Worm (Caenorhabditis elegans): ENCODE results near the gene dpy-30.
A peak's percentile ranks its signal among the peaks of the same experiment; 100 is the strongest.

Gene dpy-30

DNA sequence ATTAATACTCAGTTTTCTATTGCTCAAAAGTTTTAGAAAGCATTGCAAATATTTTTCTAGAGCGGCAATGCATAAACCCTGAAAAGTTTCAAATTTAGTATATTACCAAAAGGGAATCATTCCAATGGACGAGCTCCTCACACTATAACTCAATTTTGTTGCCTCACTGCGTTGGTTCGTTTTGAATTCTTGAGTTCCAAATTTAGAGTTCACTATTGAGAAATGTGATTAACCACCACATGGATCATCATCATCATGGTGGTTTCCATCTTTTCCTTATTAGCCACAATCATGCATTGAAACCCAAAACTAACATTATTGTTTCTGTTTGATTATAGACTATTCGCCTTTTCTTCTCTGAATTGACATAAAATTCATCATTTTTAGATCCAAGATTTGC, 18.6 kb downstream of the dpy-30 start:
- TF ChIP-seq ama-1 (optimal IDR thresholded peaks at IDR 0.05): no peak
- TF ChIP-seq unc-42 (tag; optimal IDR thresholded peaks at IDR 0.05): peak; percentile 87

DNA sequence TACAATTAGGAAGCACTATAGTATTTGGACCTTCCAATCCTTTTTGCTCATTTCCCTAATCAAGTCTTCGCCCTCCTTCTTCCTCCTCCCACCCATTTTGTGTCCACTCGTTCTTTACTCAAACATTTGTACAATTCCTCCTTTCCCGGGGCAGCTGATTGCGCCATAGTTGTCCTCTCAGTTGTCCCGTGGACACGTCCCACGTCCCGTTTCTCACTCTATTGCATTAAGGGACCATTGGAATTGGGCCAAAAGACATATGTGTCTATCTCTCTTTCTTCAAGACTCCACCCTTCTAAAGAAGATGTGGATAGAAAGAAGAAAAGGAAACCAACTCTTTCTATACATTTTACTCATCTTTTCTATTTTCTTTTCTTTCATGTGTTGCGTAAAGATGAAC, 19.8 kb downstream of the dpy-30 start:
- no peak for TF ChIP-seq fkh-6 (tag; optimal IDR thresholded peaks at IDR 0.05)
- no peak for TF ChIP-seq unc-86 (tag; optimal IDR thresholded peaks at IDR 0.05)
- no peak for TF ChIP-seq rnt-1 (tag; optimal IDR thresholded peaks at IDR 0.05)
- no peak for TF ChIP-seq ceh-24 (tag; optimal IDR thresholded peaks at IDR 0.05)
- no peak for TF ChIP-seq Y22D7AL.16 (tag; optimal IDR thresholded peaks at IDR 0.05)
- no peak for TF ChIP-seq lim-6 (tag; optimal IDR thresholded peaks at IDR 0.05)
- no peak for TF ChIP-seq pat-9 (tag; optimal IDR thresholded peaks at IDR 0.05)
- no peak for TF ChIP-seq zip-5 (tag; optimal IDR thresholded peaks at IDR 0.05)
- no peak for TF ChIP-seq nhr-11 (tag; optimal IDR thresholded peaks at IDR 0.05)
- peak; percentile 95 for TF ChIP-seq unc-42 (tag; optimal IDR thresholded peaks at IDR 0.05)
- no peak for TF ChIP-seq pha-4 (tag; optimal IDR thresholded peaks at IDR 0.05)
- no peak for TF ChIP-seq tbx-2 (tag; optimal IDR thresholded peaks at IDR 0.05)
- peak; percentile 65 for TF ChIP-seq ceh-31 (tag; optimal IDR thresholded peaks at IDR 0.05)
- no peak for TF ChIP-seq unc-3 (GFP tag; conservative IDR thresholded peaks at IDR 0.05)
- no peak for TF ChIP-seq unc-3 (tag; optimal IDR thresholded peaks at IDR 0.05)
- no peak for TF ChIP-seq ceh-9 (tag; optimal IDR thresholded peaks at IDR 0.05)
- TF ChIP-seq ztf-16 (tag; optimal IDR thresholded peaks at IDR 0.05): no peak
- no peak for TF ChIP-seq ceh-19 (GFP tag; optimal IDR thresholded peaks at IDR 0.05)
- TF ChIP-seq ceh-22 (tag; optimal IDR thresholded peaks at IDR 0.05): no peak

DNA sequence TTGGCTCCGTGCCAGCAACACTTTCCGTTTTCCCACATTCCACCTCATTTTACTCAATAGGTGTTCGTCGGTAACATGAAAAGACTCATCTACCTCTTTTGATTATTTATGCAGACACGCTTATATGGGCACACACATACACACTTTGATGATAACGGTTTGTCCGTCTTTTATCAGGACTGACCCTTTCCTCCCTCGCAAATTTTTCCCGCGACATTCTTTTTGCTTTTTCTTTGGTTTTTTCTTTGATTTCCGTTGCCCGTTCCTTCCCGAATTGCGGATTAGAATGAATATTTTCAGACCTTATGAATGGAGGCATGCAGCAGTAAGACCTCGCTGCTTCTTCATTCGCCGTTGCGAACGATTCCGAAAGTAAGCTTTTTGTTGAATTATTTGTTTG, 21.7 kb downstream of the dpy-30 start, which contains the start of gene vab-8:
vab-8 (plus strand) TSS at position 301 of the 400 bp plus-strand sequence.
- TF ChIP-seq sox-2 (GFP tag; IDR thresholded peaks at IDR 0.05): no peak
- TF ChIP-seq tbx-7 (tag; optimal IDR thresholded peaks at IDR 0.05): no peak
- no peak for TF ChIP-seq F13H6.1 (tag; optimal IDR thresholded peaks at IDR 0.05)
- TF ChIP-seq ceh-18 (tag; optimal IDR thresholded peaks at IDR 0.05): no peak
- no peak for TF ChIP-seq madf-2 (tag; optimal IDR thresholded peaks at IDR 0.05)
- TF ChIP-seq sdc-2 (tag; optimal IDR thresholded peaks at IDR 0.05): no peak
- TF ChIP-seq ceh-31 (tag; optimal IDR thresholded peaks at IDR 0.05): no peak
- peak; percentile 26 for TF ChIP-seq elt-2 (tag; optimal IDR thresholded peaks at IDR 0.05)
- TF ChIP-seq ztf-16 (tag; optimal IDR thresholded peaks at IDR 0.05): no peak

DNA sequence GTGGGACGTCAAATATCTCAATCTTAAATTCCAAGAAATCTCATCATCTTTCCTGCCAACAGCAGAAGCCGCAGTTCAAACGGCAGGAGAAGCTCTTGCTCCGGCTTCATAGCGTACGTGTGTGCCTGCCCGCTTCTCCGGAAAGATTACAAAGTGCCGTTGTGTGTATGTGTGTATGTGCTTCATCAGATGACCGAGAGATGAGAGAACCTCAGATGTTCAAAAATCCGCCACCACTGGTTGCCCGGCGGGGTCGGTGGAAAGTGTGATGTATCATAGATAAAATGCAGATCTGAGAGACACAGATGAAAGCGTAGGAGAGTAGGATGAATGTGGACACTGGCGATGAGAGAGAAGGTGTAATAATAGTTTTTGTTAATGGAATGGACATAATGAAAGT, 42.1 kb downstream of the dpy-30 start:
- no peak for TF ChIP-seq unc-86 (tag; optimal IDR thresholded peaks at IDR 0.05)
- no peak for TF ChIP-seq madf-2 (tag; optimal IDR thresholded peaks at IDR 0.05)
- TF ChIP-seq che-1 (tag; optimal IDR thresholded peaks at IDR 0.05): no peak
- no peak for TF ChIP-seq dmd-4 (tag; optimal IDR thresholded peaks at IDR 0.05; ENCODE audit: borderline replicate concordance)
- TF ChIP-seq gmeb-2 (tag; optimal IDR thresholded peaks at IDR 0.05): no peak
- TF ChIP-seq fax-1 (tag; optimal IDR thresholded peaks at IDR 0.05): no peak
- TF ChIP-seq ceh-45 (GFP tag; IDR thresholded peaks at IDR 0.05): no peak
- TF ChIP-seq C08G9.2 (tag; optimal IDR thresholded peaks at IDR 0.05): no peak
- TF ChIP-seq unc-3 (GFP tag; conservative IDR thresholded peaks at IDR 0.05): no peak
- TF ChIP-seq unc-3 (tag; optimal IDR thresholded peaks at IDR 0.05): no peak
- TF ChIP-seq sox-2 (GFP tag; IDR thresholded peaks at IDR 0.05): no peak
- TF ChIP-seq unc-42 (tag; optimal IDR thresholded peaks at IDR 0.05): no peak
- TF ChIP-seq ceh-9 (tag; optimal IDR thresholded peaks at IDR 0.05): no peak
- TF ChIP-seq ahr-1 (tag; optimal IDR thresholded peaks at IDR 0.05): no peak
- TF ChIP-seq ets-4 (tag; optimal IDR thresholded peaks at IDR 0.05): no peak
- TF ChIP-seq C38D4.7 (GFP tag; optimal IDR thresholded peaks at IDR 0.05): no peak
- no peak for TF ChIP-seq hlh-13 (GFP tag; optimal IDR thresholded peaks at IDR 0.05)
- peak; percentile 64 for TF ChIP-seq unc-55 (GFP tag; optimal IDR thresholded peaks at IDR 0.05)
- TF ChIP-seq ceh-14 (tag; optimal IDR thresholded peaks at IDR 0.05): no peak
- TF ChIP-seq syd-9 (tag; optimal IDR thresholded peaks at IDR 0.05): no peak
- no peak for TF ChIP-seq ceh-31 (tag; optimal IDR thresholded peaks at IDR 0.05)
- peak; percentile 55 for TF ChIP-seq nfya-1 (tag; optimal IDR thresholded peaks at IDR 0.05)
- TF ChIP-seq ttx-3 (tag; optimal IDR thresholded peaks at IDR 0.05): no peak
- no peak for TF ChIP-seq pag-3 (tag; optimal IDR thresholded peaks at IDR 0.05; ENCODE audit: borderline replicate concordance)
- TF ChIP-seq nhr-11 (tag; optimal IDR thresholded peaks at IDR 0.05): no peak
- TF ChIP-seq ama-1 (optimal IDR thresholded peaks at IDR 0.05): no peak
- no peak for TF ChIP-seq tbx-2 (tag; optimal IDR thresholded peaks at IDR 0.05)
- no peak for TF ChIP-seq K02D7.2 (tag; optimal IDR thresholded peaks at IDR 0.05)
- peak; percentile 31 for TF ChIP-seq ceh-18 (tag; optimal IDR thresholded peaks at IDR 0.05)
- TF ChIP-seq pat-9 (tag; optimal IDR thresholded peaks at IDR 0.05): peak; percentile 7
- no peak for TF ChIP-seq nhr-232 (tag; optimal IDR thresholded peaks at IDR 0.05)
- TF ChIP-seq rnt-1 (tag; optimal IDR thresholded peaks at IDR 0.05): peak; percentile 61
- TF ChIP-seq sox-4 (tag; optimal IDR thresholded peaks at IDR 0.05): no peak
- no peak for TF ChIP-seq ceh-19 (GFP tag; optimal IDR thresholded peaks at IDR 0.05)
- TF ChIP-seq hlh-15 (tag; optimal IDR thresholded peaks at IDR 0.05): no peak
